Worm (Caenorhabditis elegans) whole organism, L4/young adult: ENCODE measurements around the gene hlh-30.

Experiments used
- W03F9.2 ChIP-seq: fragments of 150-350 bp; optimal IDR thresholded peaks from 2 replicates; lab custom pipeline; 2014; ENCODE audit warnings: missing biosample characterization, missing genetic modification characterization
- him-1 ChIP-seq: sonication (generic microtip); optimal IDR thresholded peaks from 2 replicates; lab custom pipeline; 2016; ENCODE audit warnings: missing genotype, missing genetic modification reagents, missing genetic modification characterization, missing compliant biosample characterization

- TF ChIP-seq him-1 (tag; lab: Kevin White, UChicago): no peak
- no peak for TF ChIP-seq W03F9.2 (tag; lab: Kevin White, UChicago)
These were observed 3.7 kb downstream of the hlh-30 start for ce11 chrIV:4030917-4031599.
